Worm (Caenorhabditis elegans): Measurements from ENCODE around the gene F28B4.4.

ce11 chrX:3244402-3244801, 35.0 kb upstream of the F28B4.4 start:
- TF ChIP-seq T22C8.4 (GFP tag; IDR thresholded peaks at IDR 0.05) (no peak), med-1 (GFP tag; optimal IDR thresholded peaks at IDR 0.05; ENCODE audit: insufficient read depth) (no peak), klf-2 (GFP tag; conservative IDR thresholded peaks at IDR 0.05) (no peak), flt-1 (GFP tag; IDR thresholded peaks at IDR 0.05) (no peak), ztf-29 (GFP tag; IDR thresholded peaks at IDR 0.05) (no peak), cog-1 (tag; optimal IDR thresholded peaks at IDR 0.05) (no peak), ref-1 (GFP tag; conservative IDR thresholded peaks at IDR 0.05) (no peak)

Measured in whole organism, midembryonic.